Fruit fly (Drosophila melanogaster): ENCODE results near the gene Cdk1.

DNA sequence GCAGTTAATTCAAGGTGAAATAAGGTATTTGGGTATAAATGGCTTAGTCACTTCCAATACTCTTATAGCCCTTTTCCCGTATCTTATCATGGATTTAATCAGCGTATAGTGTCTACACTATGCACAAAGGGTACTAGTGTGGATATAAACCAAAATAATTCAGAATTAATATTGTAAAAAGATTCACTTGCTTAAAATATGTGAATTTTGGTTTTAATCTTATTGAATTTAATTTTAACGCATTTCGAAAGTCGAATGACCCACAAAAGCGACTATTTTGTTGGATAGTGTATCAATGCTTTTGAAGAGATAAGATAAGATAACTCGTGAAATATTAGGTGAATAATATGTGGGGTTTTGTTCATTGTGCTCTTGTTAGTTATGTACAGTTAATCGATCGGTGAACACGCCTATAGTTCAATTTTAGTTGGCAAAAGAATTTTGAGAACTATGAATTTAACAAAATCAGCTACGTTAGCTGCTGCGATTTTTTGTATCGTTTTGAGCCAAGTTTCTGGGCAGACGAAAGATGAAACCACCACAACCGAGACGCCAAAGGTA lies 4.1 kb downstream of the Cdk1 start, which contains the start of gene CG5096:
- no peak for TF ChIP-seq CG8478 (optimal IDR thresholded peaks at IDR 0.05)
- no peak for TF ChIP-seq CTCF (optimal IDR thresholded peaks at IDR 0.05)
